Worm (Caenorhabditis elegans): Measurements from ENCODE around the gene hat-1.

hat-1 gene

DNA sequence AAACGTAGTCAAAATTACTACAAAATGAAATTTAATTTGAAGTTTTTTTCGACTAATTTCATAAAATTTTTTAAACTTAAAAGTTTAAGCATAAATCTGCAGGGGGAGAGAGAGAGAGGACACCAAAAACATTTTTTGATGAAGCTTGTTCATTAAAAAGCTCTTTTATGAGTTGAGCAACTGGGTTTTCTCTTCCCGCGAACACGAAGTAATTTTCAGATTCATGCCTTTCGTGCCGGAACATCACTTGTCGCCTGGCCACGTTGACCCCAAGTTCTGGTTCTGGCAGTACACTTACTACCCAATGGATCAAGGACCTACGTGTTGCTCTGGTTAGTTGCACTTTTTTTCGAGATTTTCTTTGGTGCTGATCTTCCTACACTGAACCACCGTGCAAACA, 23.2 kb downstream of the hat-1 start:
- no peak for TF ChIP-seq T22C8.4 (GFP tag; IDR thresholded peaks at IDR 0.05)
- no peak for TF ChIP-seq ztf-29 (GFP tag; IDR thresholded peaks at IDR 0.05)
- no peak for TF ChIP-seq ztf-23 (GFP tag; IDR thresholded peaks at IDR 0.05)
- TF ChIP-seq cog-1 (tag; optimal IDR thresholded peaks at IDR 0.05): no peak

DNA sequence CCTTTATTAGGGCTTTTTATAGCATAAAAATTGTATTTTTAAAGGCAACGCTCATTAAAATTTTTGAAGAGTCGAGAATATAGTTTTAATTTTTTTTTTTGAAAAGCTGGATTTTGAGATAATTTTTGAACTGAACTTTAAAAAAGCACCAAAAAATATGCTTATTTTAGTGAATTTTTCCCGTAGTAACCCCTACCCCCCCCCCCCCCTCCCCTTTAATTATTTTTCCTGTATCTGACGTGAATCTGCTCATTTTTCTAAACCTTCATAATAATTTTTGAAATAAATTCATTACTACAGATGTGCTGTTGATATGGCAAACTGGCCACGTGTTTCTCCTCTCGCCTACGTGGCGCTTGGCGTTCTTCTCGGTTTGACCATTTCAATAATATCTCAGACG, 25.6 kb downstream of the hat-1 start, which contains the start of gene C38H2.2:
Gene C38H2.2 (plus strand): TSS at position 301 of the 400 bp plus-strand sequence.
- TF ChIP-seq med-1 (GFP tag; optimal IDR thresholded peaks at IDR 0.05; ENCODE audit: insufficient read depth) (no peak), T22C8.4 (GFP tag; IDR thresholded peaks at IDR 0.05) (no peak), tab-1 (GFP tag; IDR thresholded peaks at IDR 0.05) (no peak), flt-1 (GFP tag; IDR thresholded peaks at IDR 0.05) (no peak), klf-2 (GFP tag; conservative IDR thresholded peaks at IDR 0.05) (no peak), ref-1 (GFP tag; conservative IDR thresholded peaks at IDR 0.05) (no peak), ztf-23 (GFP tag; IDR thresholded peaks at IDR 0.05) (no peak), ztf-29 (GFP tag; IDR thresholded peaks at IDR 0.05) (no peak), cog-1 (tag; optimal IDR thresholded peaks at IDR 0.05) (no peak)

ce11 chrIII:10380640-10381039, 26.4 kb downstream of the hat-1 start:
- no peak for TF ChIP-seq cog-1 (tag; optimal IDR thresholded peaks at IDR 0.05)

DNA sequence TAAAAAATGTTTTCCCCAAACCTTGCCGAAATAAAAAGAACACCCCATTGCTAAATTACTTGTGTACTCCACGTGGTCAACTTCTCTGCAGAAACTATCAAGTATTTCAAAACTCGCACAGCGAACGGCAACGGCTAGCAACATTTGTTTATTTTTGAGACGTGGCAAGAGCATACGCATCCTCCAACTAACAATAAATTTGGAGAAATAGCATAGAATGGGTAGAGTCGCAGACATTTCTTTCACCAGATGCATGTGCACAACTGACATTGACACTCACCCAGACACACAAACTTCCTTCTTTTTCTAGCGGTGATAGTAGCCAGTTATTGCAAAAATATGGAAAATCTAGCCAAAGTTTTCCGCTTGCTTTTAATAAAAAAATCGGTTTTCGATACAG, 27.4 kb downstream of the hat-1 start:
- TF ChIP-seq ref-1 (GFP tag; conservative IDR thresholded peaks at IDR 0.05) (no peak), ztf-23 (GFP tag; IDR thresholded peaks at IDR 0.05) (no peak), flt-1 (GFP tag; IDR thresholded peaks at IDR 0.05) (no peak), cog-1 (tag; optimal IDR thresholded peaks at IDR 0.05) (no peak), med-1 (GFP tag; optimal IDR thresholded peaks at IDR 0.05; ENCODE audit: insufficient read depth) (no peak)

ce11 chrIII:10378899-10379298, 28.1 kb downstream of the hat-1 start:
- TF ChIP-seq T22C8.4 (GFP tag; IDR thresholded peaks at IDR 0.05) (no peak), med-1 (GFP tag; optimal IDR thresholded peaks at IDR 0.05; ENCODE audit: insufficient read depth) (no peak), ztf-23 (GFP tag; IDR thresholded peaks at IDR 0.05) (no peak), flt-1 (GFP tag; IDR thresholded peaks at IDR 0.05) (no peak), ztf-29 (GFP tag; IDR thresholded peaks at IDR 0.05) (no peak), cog-1 (tag; optimal IDR thresholded peaks at IDR 0.05) (no peak), tab-1 (GFP tag; IDR thresholded peaks at IDR 0.05) (no peak), ref-1 (GFP tag; conservative IDR thresholded peaks at IDR 0.05) (no peak), klf-2 (GFP tag; conservative IDR thresholded peaks at IDR 0.05) (no peak)

ce11 chrIII:10376041-10376440, 31.0 kb downstream of the hat-1 start:
- no peak for TF ChIP-seq ztf-23 (GFP tag; IDR thresholded peaks at IDR 0.05)
- no peak for TF ChIP-seq klf-2 (GFP tag; conservative IDR thresholded peaks at IDR 0.05)

ce11 chrIII:10373845-10374244, 33.2 kb downstream of the hat-1 start:
- no peak for TF ChIP-seq cog-1 (tag; optimal IDR thresholded peaks at IDR 0.05)
- TF ChIP-seq klf-2 (GFP tag; conservative IDR thresholded peaks at IDR 0.05): no peak
- TF ChIP-seq ref-1 (GFP tag; conservative IDR thresholded peaks at IDR 0.05): no peak

ce11 chrIII:10367355-10367909, 39.6 kb downstream of the hat-1 start:
- no peak for TF ChIP-seq ztf-29 (GFP tag; IDR thresholded peaks at IDR 0.05)
- TF ChIP-seq T22C8.4 (GFP tag; IDR thresholded peaks at IDR 0.05): peak; percentile 32; the same call in 1 of the 2 replicates

- no peak for TF ChIP-seq T22C8.4 (GFP tag; IDR thresholded peaks at IDR 0.05)
- TF ChIP-seq ztf-23 (GFP tag; IDR thresholded peaks at IDR 0.05): no peak
- TF ChIP-seq ztf-29 (GFP tag; IDR thresholded peaks at IDR 0.05): no peak
- TF ChIP-seq cog-1 (tag; optimal IDR thresholded peaks at IDR 0.05): no peak
Measured at ce11 chrIII:10364656-10365055, 42.4 kb downstream of the hat-1 start, which contains the start of gene tbc-8. TSS of gene tbc-8 (plus strand) at chrIII:10364956.

DNA sequence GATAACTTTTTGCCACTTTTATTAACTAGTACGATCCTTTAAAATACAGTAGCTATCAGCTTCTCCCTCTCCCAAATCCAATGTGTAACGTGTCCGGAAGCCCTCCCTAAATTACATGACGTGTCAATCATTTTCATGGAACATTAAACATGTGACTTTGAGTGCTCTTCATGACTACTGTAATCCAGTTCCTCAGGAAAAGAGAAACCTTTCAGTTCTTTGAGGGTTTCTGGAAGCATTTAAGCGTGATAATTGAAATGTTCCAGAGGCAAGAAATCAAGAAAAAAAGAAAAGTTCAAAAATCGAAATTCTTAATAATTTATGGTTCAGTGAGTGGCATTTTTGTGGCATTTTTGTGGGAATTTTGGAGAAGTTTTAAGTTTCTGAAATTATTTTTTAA, 44.1 kb downstream of the hat-1 start:
- TF ChIP-seq med-1 (GFP tag; optimal IDR thresholded peaks at IDR 0.05; ENCODE audit: insufficient read depth) (no peak), klf-2 (GFP tag; conservative IDR thresholded peaks at IDR 0.05) (no peak), T22C8.4 (GFP tag; IDR thresholded peaks at IDR 0.05) (no peak), ref-1 (GFP tag; conservative IDR thresholded peaks at IDR 0.05) (no peak), ztf-29 (GFP tag; IDR thresholded peaks at IDR 0.05) (no peak), ztf-23 (GFP tag; IDR thresholded peaks at IDR 0.05) (no peak)

ce11 chrIII:10361456-10361855, 45.6 kb downstream of the hat-1 start:
- no peak for TF ChIP-seq ztf-29 (GFP tag; IDR thresholded peaks at IDR 0.05)
- no peak for TF ChIP-seq T22C8.4 (GFP tag; IDR thresholded peaks at IDR 0.05)
- no peak for TF ChIP-seq tab-1 (GFP tag; IDR thresholded peaks at IDR 0.05)
- no peak for TF ChIP-seq med-1 (GFP tag; optimal IDR thresholded peaks at IDR 0.05; ENCODE audit: insufficient read depth)
- TF ChIP-seq klf-2 (GFP tag; conservative IDR thresholded peaks at IDR 0.05): no peak
- TF ChIP-seq ztf-23 (GFP tag; IDR thresholded peaks at IDR 0.05): no peak
- TF ChIP-seq cog-1 (tag; optimal IDR thresholded peaks at IDR 0.05): no peak
- TF ChIP-seq ref-1 (GFP tag; conservative IDR thresholded peaks at IDR 0.05): no peak
- no peak for TF ChIP-seq flt-1 (GFP tag; IDR thresholded peaks at IDR 0.05)

DNA sequence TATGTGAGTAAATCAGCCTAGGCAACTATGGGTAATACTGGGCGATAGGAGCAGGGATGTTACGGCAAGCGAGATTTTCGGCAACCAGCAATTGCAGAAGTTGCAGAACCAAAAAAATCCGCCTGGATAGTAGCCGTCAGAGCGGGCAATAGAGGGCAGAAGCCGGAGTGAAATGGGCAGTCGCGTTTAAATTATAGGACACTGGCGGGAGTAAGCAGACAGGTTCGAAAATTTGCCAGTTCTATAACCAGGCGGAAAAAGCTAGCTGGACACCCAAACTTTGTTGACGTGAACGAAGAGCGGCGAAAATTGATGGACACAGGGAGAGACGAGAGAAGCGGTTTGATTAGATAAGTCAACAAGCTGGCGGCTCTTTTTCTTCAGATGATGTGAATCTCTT, 47.1 kb downstream of the hat-1 start:
- no peak for TF ChIP-seq T22C8.4 (GFP tag; IDR thresholded peaks at IDR 0.05)
- TF ChIP-seq med-1 (GFP tag; optimal IDR thresholded peaks at IDR 0.05; ENCODE audit: insufficient read depth): no peak
- no peak for TF ChIP-seq ref-1 (GFP tag; conservative IDR thresholded peaks at IDR 0.05)
- no peak for TF ChIP-seq tab-1 (GFP tag; IDR thresholded peaks at IDR 0.05)

Measured in whole organism, midembryonic.